Worm (Caenorhabditis elegans) whole organism, L4 larva: ENCODE data around the gene myrf-1.

Source experiments
- F49E8.2 ChIP-seq: sonication (generic microtip); optimal IDR thresholded peaks from 2 replicates; lab custom pipeline; 2016; ENCODE audit warnings: missing compliant biosample characterization, mild to moderate bottlenecking, missing genetic modification characterization, borderline replicate concordance
- egl-43 ChIP-seq: fragments of 200-800 bp; sonication (Bioruptor generic); IDR thresholded peaks from 2 replicates; pipeline ENCODE4 v1.3.6; 2022; ENCODE audit warnings: missing genetic modification reagents, missing genetic modification characterization, missing compliant biosample characterization
- fos-1 ChIP-seq: fragments of 150-350 bp; optimal IDR thresholded peaks from 2 replicates; lab custom pipeline; 2014; ENCODE audit warnings: missing biosample characterization, missing genetic modification characterization
- hlh-30 ChIP-seq: sonication (generic microtip); optimal IDR thresholded peaks from 2 replicates; lab custom pipeline; 2017; ENCODE audit warnings: antibody characterized with exemption, mild to moderate bottlenecking, missing genetic modification characterization, missing compliant biosample characterization; ENCODE audit not compliant: insufficient read depth
- lin-39 ChIP-seq: fragments of 150-350 bp; optimal IDR thresholded peaks from 2 replicates; lab custom pipeline; 2014; ENCODE audit warnings: missing biosample characterization, missing genetic modification reagents, missing genetic modification characterization
- lsy-2 ChIP-seq, 2 experiments: fragments of 150-350 bp in 1 of 2; sonication (generic microtip) in 1 of 2; optimal IDR thresholded peaks; 2 replicates each; lab custom pipeline; 2014 to 2017; ENCODE audit warnings: missing biosample characterization in 2 of 2, missing genetic modification characterization in 2 of 2
- nhr-11 ChIP-seq: fragments of 150-350 bp; optimal IDR thresholded peaks from 2 replicates; lab custom pipeline; 2014; ENCODE audit warnings: missing biosample characterization, missing genetic modification characterization
- zag-1 ChIP-seq: fragments of 150-350 bp; optimal IDR thresholded peaks from 2 replicates; lab custom pipeline; 2014; ENCODE audit warnings: missing biosample characterization, missing genetic modification characterization

DNA sequence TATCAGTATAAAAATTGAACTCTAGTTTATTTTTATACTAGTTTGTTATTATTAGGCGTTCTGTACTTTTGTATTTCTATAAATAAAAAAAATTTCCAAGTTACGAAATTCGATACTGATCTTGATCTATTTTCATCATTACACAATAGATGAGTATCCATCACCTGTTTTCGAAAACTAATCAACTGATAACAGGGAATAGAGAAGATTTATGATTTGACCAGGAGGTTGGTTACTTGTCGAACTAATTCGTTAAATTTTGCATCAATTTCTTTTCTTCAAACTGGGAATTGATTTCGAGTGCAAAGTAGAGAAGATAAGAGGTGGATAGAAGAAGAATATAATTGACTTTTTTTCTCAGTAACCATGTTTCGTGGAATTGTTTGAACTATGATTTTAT lies 13.1 kb upstream of the myrf-1 start:
- TF ChIP-seq zag-1 (tag; lab: Kevin White, UChicago) (no peak), lin-39 (tag; lab: Kevin White, UChicago) (no peak), nhr-11 (tag; lab: Kevin White, UChicago) (no peak), lsy-2 (tag; optimal IDR thresholded peaks at IDR 0.05; lab: Kevin White, UChicago) (no peak), egl-43 (GFP tag; lab: Robert Waterston, UW) (no peak), fos-1 (tag; lab: Kevin White, UChicago) (no peak), F49E8.2 (tag; lab: Kevin White, UChicago) (no peak), hlh-30 (tag; lab: Kevin White, UChicago) (peak; percentile 38)
